Fruit fly (Drosophila melanogaster) whole organism: ENCODE results near the gene Gr36a.

ENCODE experiments used
- CG8478 ChIP-seq: fragments of >200 bp; optimal IDR thresholded peaks from 2 replicates; lab custom pipeline; 2018; ENCODE audit warnings: inconsistent platforms
- Dll ChIP-seq: fragments of >200 bp; optimal IDR thresholded peaks from 2 replicates; lab custom pipeline; 2017
- EcR ChIP-seq, 2 experiments: fragments of >200 bp; optimal IDR thresholded peaks; 2 replicates each; lab custom pipeline; 2017; ENCODE audit warnings: missing biosample characterization in 2 of 2, missing genetic modification characterization in 2 of 2, missing genetic modification reagents in 2 of 2
- pan ChIP-seq: fragments of >200 bp; optimal IDR thresholded peaks from 2 replicates; lab custom pipeline; 2017
- psq ChIP-seq: fragments of >200 bp; optimal IDR thresholded peaks from 2 replicates; lab custom pipeline; 2017
- usp ChIP-seq: fragments of >200 bp; optimal IDR thresholded peaks from 2 replicates; lab custom pipeline; 2017; ENCODE audit warnings: missing biosample characterization, missing genetic modification characterization, mixed read lengths

The Gr36a gene

DNA sequence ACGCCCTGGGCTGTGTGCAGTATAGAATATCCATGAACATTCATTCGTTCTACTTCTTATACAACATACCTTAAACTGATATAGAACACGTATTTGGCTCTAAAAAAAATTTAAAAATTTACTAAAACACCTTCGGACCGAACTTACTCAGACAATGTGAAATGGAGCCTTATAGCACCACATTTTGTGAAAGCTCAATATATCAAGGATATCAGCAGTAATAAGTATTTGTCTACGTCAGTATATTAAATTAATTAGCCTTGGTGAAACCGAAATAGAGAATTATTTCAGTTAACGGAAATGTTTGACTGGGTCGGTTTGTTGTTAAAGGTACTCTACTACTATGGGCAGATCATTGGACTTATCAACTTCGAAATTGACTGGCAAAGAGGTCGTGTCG, at the start of gene Gr36a:
TSS of gene Gr36a (plus strand) at position 301 of the 400 bp plus-strand sequence.
- TF ChIP-seq pan (lab: Kevin White, UChicago) (no peak), Dll (no peak), CG8478 (lab: Kevin White, UChicago) (no peak), usp (GFP tag; lab: Kevin White, UChicago) (no peak), EcR (GFP tag; optimal IDR thresholded peaks at IDR 0.05; lab: Kevin White, UChicago) (no peak), psq (lab: Kevin White, UChicago) (no peak)

DNA sequence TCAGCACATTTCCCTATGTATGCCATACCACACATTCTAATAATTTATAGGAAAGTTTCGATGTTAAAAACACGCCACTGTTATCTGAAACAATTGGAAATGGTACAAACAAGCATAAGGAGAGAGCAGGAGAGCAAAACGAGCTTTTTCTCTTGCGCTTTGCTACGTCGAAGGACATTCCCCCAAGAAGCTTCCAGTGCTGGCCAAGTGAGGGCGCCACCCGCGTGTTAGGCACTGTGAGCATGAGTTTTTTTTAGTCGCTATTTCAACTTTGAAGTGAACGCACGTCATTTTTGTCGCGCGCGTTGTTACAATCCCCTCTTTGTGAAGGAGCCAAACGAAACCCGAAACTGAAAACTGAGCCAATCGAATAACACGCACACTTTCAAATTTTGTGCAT, 45.6 kb upstream of the Gr36a start, which contains the start of the genes CG34106 and beat-IIIa:
TSS of gene CG34106 (plus strand) at position 230 of the 400 bp plus-strand sequence.
TSS of gene beat-IIIa (plus strand) at position 230 of the 400 bp plus-strand sequence.
- TF ChIP-seq pan (lab: Kevin White, UChicago) (no peak), CG8478 (lab: Kevin White, UChicago) (no peak), EcR (GFP tag; optimal IDR thresholded peaks at IDR 0.05; lab: Kevin White, UChicago) (no peak), Dll (no peak), usp (GFP tag; lab: Kevin White, UChicago) (no peak), psq (lab: Kevin White, UChicago) (no peak)

DNA sequence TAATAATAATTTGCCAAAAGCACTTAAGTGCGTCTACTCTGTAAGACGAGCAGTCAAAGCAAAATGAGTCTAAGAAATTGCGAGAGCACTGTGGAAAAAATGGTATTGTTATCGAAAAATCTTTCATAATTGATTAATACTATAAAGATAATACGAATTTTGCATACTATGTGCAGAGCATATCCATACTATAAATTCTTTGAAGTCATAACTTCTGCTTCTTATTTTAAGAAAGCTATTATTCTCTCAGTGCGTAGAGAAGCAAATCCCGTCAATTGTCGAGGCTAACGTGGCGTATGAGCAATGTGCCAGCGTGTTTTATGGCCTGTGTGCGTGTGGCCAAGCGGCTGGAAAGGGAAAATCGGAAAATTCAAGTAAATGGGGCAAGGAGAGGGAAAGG, 16.8 kb upstream of the Gr36a start:
- TF ChIP-seq psq (lab: Kevin White, UChicago) (no peak), CG8478 (lab: Kevin White, UChicago) (no peak), EcR (GFP tag; optimal IDR thresholded peaks at IDR 0.05; lab: Kevin White, UChicago) (no peak), Dll (no peak), usp (GFP tag; lab: Kevin White, UChicago) (no peak), pan (lab: Kevin White, UChicago) (no peak)

DNA sequence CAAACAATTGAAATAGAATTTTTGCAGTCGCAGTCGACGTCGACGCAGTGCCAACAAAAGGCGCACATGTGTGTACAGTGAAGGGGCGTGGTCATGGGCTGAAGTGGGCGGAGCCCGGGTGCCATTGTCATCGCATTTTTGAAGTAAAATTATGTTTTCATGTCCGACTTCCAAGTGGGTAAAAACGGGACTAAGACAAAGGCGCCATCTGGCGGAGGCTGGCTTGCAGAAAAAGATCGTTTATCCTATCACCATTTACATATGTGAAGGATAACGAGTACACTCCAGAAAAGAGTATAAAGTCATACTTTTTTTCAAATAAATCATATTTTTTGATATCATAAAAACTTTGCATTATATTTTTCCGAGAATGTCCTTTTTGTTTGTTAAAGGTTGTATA, 13.1 kb upstream of the Gr36a start:
- TF ChIP-seq CG8478 (lab: Kevin White, UChicago), result no peak
- no peak for TF ChIP-seq Dll
- TF ChIP-seq usp (GFP tag; lab: Kevin White, UChicago), result no peak

DNA sequence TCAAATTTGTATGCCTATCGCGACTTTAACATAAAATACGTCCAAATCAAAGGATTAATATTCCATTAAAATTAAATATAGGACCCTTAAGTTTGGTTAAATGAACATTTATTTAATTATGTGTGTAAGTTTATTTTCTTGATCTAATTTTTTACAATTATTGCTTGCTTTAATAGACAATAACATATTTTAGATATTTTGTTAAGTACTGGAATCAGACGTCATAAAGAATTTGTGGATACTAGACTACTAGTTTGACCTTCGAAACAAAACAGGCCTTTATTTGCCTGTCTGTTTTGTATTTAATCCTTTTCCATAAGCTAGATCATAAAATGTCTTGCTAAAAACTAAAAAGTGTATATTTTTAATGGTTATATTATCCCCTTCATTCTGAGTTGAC, 3.2 kb upstream of the Gr36a start, which contains the start of gene CG34169:
TSS of gene CG34169 (plus strand) at position 301 of the 400 bp plus-strand sequence.
- TF ChIP-seq usp (GFP tag; lab: Kevin White, UChicago) (no peak), pan (lab: Kevin White, UChicago) (no peak), Dll (no peak), psq (lab: Kevin White, UChicago) (no peak), CG8478 (lab: Kevin White, UChicago) (no peak)

DNA sequence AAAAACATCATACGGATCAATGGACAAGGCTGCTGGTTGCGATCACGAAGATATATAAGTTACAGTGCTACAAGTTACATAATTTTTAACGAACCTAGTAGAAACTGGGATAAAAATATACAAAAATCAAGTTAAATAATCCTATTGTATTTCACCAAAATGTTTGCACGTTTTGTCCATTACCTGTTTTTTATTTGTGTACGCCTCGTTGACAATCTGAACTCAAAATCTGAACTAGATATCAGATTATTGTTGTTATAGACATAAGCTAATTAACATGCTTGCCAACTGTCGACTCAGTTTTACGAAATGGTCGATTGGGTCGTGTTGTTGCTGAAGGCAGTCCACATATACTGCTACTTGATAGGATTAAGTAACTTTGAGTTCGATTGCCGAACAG, 2.1 kb downstream of the Gr36a start, which contains the start of gene Gr36b:
TSS of gene Gr36b (plus strand) at position 301 of the 400 bp plus-strand sequence.
- TF ChIP-seq psq (lab: Kevin White, UChicago), result no peak
- no peak for TF ChIP-seq CG8478 (lab: Kevin White, UChicago)
- TF ChIP-seq Dll, result no peak
- TF ChIP-seq EcR (GFP tag; optimal IDR thresholded peaks at IDR 0.05; lab: Kevin White, UChicago), result no peak
- no peak for TF ChIP-seq pan (lab: Kevin White, UChicago)
- TF ChIP-seq usp (GFP tag; lab: Kevin White, UChicago), result no peak

DNA sequence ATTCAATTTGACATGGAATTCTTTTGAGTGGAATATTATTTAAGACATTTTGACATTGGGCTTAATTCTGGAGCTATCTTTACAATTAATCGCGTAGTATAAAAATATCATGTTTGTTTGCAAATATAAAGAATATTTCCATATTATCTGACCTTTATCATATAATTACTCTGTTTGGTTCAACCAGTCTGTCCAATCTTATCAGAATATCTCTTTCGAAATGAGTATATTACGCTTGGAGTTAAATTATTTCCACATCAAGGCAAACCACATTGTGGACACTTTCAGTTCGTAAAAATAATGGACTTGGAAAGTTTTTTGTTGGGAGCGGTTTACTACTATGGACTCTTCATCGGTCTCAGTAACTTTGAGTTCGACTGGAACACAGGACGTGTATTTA, 3.6 kb downstream of the Gr36a start, which contains the start of gene Gr36c:
TSS of gene Gr36c (plus strand) at position 301 of the 400 bp plus-strand sequence.
- TF ChIP-seq CG8478 (lab: Kevin White, UChicago), result no peak
- TF ChIP-seq Dll, result no peak
- TF ChIP-seq EcR (GFP tag; optimal IDR thresholded peaks at IDR 0.05; lab: Kevin White, UChicago), result no peak
- no peak for TF ChIP-seq psq (lab: Kevin White, UChicago)
- TF ChIP-seq pan (lab: Kevin White, UChicago), result no peak
- TF ChIP-seq usp (GFP tag; lab: Kevin White, UChicago), result no peak

DNA sequence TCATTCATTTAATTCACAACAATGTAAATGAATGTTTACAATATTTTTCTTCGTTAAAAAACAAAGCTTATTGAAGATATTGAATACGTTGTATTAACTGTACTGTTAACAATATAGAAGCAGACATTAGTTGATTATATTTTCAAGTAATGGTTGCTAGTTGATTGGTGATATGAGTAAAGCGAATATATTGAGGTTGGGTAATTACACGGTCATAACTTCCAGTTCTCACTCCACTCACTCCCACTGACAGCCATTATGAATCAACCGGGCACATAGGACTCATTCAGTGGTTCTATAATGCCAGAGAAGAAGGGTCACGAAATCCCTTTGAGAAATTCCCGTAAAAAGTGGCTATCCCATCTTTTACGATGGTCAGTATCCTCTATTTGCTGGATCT, 5.2 kb downstream of the Gr36a start, which contains the start of gene Grl36a:
TSS of gene Grl36a (plus strand) at position 301 of the 400 bp plus-strand sequence.
- no peak for TF ChIP-seq Dll
- no peak for TF ChIP-seq usp (GFP tag; lab: Kevin White, UChicago)
- no peak for TF ChIP-seq CG8478 (lab: Kevin White, UChicago)
- TF ChIP-seq psq (lab: Kevin White, UChicago), result no peak
- TF ChIP-seq pan (lab: Kevin White, UChicago), result no peak
- no peak for TF ChIP-seq EcR (GFP tag; optimal IDR thresholded peaks at IDR 0.05; lab: Kevin White, UChicago)

DNA sequence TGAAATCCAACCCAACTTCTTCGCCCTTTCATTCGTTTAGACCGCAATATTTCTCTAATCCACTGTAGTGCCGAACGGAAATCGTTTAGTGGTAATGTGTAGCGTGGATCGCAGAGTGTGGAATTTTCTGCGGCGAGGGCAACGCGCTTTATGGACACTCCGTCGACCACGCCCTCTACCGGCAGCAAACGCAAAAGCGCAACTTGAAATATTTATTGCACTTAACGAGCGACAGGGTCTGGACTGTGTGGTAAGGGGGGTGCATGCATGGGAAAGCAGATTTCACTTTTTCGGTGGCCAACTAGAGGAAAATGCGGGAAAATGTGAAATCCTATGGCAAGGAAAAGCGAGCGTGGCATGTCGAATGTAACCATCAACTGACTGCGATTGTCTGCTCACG, 18.8 kb downstream of the Gr36a start:
- TF ChIP-seq CG8478 (lab: Kevin White, UChicago) (no peak), EcR (GFP tag; optimal IDR thresholded peaks at IDR 0.05; lab: Kevin White, UChicago) (no peak), usp (GFP tag; lab: Kevin White, UChicago) (no peak), Dll (no peak), pan (lab: Kevin White, UChicago) (no peak), psq (lab: Kevin White, UChicago) (no peak)

DNA sequence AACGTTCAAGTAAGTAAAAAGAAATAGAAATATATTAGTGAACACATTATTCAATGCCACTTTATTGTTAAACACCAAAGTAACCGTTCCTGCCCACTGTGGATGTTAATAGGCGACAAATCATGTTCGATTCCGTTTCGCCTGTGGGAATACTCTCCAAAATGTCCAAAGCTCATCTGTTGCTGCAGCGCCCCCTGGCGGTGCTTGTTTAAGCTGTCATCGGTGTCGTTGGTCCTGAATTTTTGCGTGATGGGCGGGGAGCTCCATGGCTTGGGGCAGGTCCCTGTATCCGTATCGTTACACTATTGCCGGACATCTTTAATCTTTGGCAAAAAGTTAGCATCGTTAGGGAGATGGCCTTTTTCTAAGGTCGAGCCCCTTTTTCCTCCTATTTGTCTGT, 25.4 kb downstream of the Gr36a start:
- no peak for TF ChIP-seq CG8478 (lab: Kevin White, UChicago)
- no peak for TF ChIP-seq EcR (GFP tag; optimal IDR thresholded peaks at IDR 0.05; lab: Kevin White, UChicago)
- no peak for TF ChIP-seq usp (GFP tag; lab: Kevin White, UChicago)
- no peak for TF ChIP-seq psq (lab: Kevin White, UChicago)
- no peak for TF ChIP-seq Dll
- no peak for TF ChIP-seq pan (lab: Kevin White, UChicago)

DNA sequence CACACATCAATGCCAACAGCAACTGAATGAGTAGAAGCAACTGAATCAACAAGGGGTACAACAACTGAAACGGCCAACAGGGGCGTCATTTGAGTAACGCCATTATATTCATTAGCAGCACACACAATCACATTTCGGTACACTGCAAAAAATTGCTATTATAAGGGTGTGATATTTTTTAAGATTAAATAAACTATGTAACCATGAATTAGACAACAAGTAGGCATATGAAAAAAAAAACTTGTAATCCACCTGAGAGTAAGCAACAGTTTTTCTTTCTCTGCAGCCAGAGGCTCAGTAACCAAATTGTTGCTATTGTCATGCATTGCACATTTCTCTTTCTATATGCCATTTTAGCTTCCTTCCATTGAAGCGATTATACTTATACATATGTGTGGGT, 27.4 kb downstream of the Gr36a start:
- TF ChIP-seq psq (lab: Kevin White, UChicago) (no peak), Dll (no peak), EcR (GFP tag; optimal IDR thresholded peaks at IDR 0.05; lab: Kevin White, UChicago) (no peak)

DNA sequence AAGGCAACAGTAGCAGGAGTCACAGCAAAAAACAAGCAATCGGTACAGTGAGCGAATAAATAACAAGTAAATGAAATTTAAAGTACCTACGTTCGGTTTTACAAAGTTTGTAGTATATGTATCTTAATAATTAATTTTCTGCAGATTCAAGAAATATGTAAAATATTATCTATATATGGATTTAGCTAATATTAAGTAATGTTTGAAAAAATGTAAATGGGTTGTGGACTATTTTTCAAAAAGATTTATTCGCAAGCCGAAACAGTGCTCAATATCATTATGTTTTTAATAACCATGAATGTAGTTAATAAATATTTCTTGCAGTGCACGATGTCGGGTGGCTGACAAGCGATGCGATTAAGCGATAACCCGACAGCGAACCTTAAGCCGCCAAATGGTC, 30.7 kb downstream of the Gr36a start:
- TF ChIP-seq pan (lab: Kevin White, UChicago), result no peak
- no peak for TF ChIP-seq Dll
- TF ChIP-seq psq (lab: Kevin White, UChicago), result no peak
- no peak for TF ChIP-seq usp (GFP tag; lab: Kevin White, UChicago)
- TF ChIP-seq EcR (GFP tag; optimal IDR thresholded peaks at IDR 0.05; lab: Kevin White, UChicago), result no peak
